Worm (Caenorhabditis elegans) whole organism, young adult: ENCODE data around the gene agr-1.

Source experiments
- nfya-1 ChIP-seq: sonication (generic microtip); optimal IDR thresholded peaks from 2 replicates; lab custom pipeline; 2017; ENCODE audit warnings: antibody characterized with exemption, missing compliant biosample characterization, missing genetic modification characterization, borderline replicate concordance; ENCODE audit not compliant: insufficient read depth
- nhr-179 ChIP-seq: sonication (generic microtip); optimal IDR thresholded peaks from 2 replicates; lab custom pipeline; 2016; ENCODE audit warnings: mild to moderate bottlenecking, missing genetic modification characterization, missing compliant biosample characterization

- TF ChIP-seq nhr-179 (tag; lab: Kevin White, UChicago) (no peak), nfya-1 (tag; lab: Kevin White, UChicago) (no peak)
Observed at ce11 chrII:6713003-6713402, 62.0 kb downstream of the agr-1 start.
